Worm (Caenorhabditis elegans): ENCODE results near the gene C05C10.5.

The C05C10.5 gene

DNA sequence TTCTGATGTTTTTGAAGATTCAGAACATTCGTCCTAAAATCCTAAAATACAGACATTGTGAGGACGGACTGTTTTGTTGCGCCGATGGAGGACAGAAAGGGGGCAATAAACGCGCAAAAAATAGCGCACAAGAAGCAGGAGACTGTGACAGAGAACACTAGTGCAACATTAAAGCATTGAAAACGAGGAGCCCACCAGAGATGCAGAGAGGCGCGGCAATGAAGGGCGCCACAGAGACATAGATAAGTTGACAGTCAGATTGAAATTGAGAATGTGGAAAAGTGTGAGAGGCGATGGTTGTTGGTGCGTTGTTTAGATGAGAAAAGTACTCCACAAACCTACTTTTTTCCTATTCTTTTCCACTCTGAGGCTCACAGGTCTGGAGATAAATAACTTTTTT is 36.1 kb downstream of the C05C10.5 start, which contains the start of gene aakg-5:
TSS of gene aakg-5 (minus strand) at position 159 of the 400 bp plus-strand sequence.
- no peak for TF ChIP-seq aly-1 (tag; optimal IDR thresholded peaks at IDR 0.05)
- TF ChIP-seq ama-1 (optimal IDR thresholded peaks at IDR 0.05), result no peak

DNA sequence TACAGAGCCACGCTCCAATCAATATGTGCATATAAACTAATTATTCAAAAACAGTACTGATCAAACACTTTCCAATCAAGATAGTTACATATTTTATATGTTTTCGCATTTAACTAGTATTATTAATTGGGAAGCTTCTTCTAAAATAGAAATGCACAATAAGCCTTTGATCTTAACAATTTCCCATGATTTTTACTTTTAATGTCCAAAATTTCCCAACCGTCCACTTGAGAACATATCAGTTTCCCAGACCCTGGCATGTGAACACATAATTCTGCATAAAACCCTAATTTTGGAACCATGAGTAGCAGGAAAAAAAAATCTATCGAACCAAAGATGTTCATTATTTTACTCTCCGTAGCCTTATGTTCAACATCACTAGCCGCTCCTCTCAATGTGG is 37.6 kb downstream of the C05C10.5 start, which contains the start of gene R53.8:
TSS of gene R53.8 (plus strand) at position 301 of the 400 bp plus-strand sequence.
- TF ChIP-seq F13C5.2 (tag; optimal IDR thresholded peaks at IDR 0.05) (no peak), sea-1 (GFP tag; conservative IDR thresholded peaks at IDR 0.05) (no peak), flt-1 (GFP tag; IDR thresholded peaks at IDR 0.05) (no peak), B0310.2 (tag; optimal IDR thresholded peaks at IDR 0.05) (no peak), hnd-1 (tag; optimal IDR thresholded peaks at IDR 0.05) (no peak), hmg-4 (GFP tag; optimal IDR thresholded peaks at IDR 0.05) (no peak), hmbx-1 (tag; optimal IDR thresholded peaks at IDR 0.05) (no peak), tra-4 (tag; optimal IDR thresholded peaks at IDR 0.05) (no peak), tbx-11 (GFP tag; IDR thresholded peaks at IDR 0.05) (no peak), ceh-36 (tag; optimal IDR thresholded peaks at IDR 0.05) (no peak), scrt-1 (GFP tag; IDR thresholded peaks at IDR 0.05) (no peak), tbx-37 (GFP tag; conservative IDR thresholded peaks at IDR 0.05) (no peak), pes-1 (GFP tag; IDR thresholded peaks at IDR 0.05) (no peak)

DNA sequence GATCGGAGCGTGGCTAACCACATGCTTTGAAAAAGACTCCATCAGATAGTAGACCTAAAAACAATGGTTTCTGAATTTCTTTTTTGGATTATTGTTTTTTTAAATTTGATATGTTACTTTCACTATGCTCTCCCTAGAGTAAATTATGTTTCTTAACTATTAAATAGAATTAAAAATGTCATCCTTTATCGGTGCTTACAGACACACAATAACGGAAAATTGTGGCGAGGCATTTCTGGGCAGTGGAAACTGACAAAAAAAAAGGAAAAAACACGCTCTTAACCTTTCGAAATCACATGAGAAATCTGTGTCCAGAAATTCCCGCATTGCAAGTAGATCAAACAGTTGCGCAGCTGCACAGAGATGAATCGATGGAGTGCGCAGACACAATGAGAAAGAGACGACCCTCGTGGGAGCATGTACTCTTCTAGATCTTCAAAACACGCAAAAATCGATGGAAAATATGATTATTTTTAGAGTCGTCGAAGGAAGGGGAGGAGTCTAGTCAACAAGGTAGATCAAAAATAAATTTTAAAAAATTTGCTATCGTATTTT is 41.3 kb downstream of the C05C10.5 start, which contains the start of gene ZK892.6:
TSS of gene ZK892.6 (minus strand) at position 51 of the 555 bp plus-strand sequence.
- TF ChIP-seq pes-1 (GFP tag; IDR thresholded peaks at IDR 0.05) (no peak), scrt-1 (GFP tag; IDR thresholded peaks at IDR 0.05) (no peak), ets-7 (tag; optimal IDR thresholded peaks at IDR 0.05) (no peak), F13C5.2 (tag; optimal IDR thresholded peaks at IDR 0.05) (no peak)

DNA sequence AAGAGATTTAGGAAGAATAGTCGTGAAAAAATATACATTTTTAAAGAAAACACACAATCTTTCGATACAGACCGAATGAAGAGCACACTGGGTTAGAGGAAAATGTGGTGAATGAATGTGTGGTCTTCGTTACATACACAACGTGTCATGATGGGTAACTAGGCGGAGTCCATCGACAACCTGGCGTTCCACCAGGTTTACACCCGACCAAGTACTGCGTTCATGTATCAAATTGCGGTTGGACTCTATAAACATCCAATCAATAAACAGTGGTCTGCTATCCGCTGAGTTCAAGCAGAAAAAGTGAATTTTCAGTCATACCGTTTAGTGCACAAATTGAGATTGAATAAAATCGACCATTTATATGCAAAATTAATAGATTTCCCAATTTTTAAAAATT is 42.9 kb downstream of the C05C10.5 start, which contains the start of gene sdz-38:
TSS of gene sdz-38 (minus strand) at position 101 of the 400 bp plus-strand sequence.
- no peak for TF ChIP-seq ceh-13 (GFP tag; optimal IDR thresholded peaks at IDR 0.05)
- no peak for TF ChIP-seq pes-1 (GFP tag; IDR thresholded peaks at IDR 0.05)
- no peak for TF ChIP-seq aly-1 (tag; optimal IDR thresholded peaks at IDR 0.05)
- no peak for TF ChIP-seq hmg-4 (GFP tag; optimal IDR thresholded peaks at IDR 0.05)

DNA sequence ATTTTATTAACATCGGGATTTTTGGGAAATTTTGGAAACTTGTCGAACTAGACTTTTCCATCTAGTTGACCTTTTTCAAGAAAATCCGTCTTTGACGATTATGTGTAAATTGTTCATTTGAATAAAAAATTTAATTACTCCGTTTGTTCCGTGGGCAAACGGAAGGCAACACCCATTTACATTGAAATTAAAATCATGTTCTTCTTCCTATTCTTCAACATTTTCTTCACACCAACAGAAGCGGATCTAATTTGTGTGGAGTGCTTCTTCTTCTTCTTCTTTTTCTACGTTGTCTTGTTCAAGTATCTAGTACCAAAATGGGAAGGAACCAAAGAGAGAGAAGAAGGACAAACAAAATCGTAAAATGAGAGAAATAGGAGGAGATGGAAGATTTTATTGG is 43.6 kb downstream of the C05C10.5 start:
- TF ChIP-seq ets-7 (tag; optimal IDR thresholded peaks at IDR 0.05), result no peak
- no peak for TF ChIP-seq sea-1 (GFP tag; conservative IDR thresholded peaks at IDR 0.05)
- TF ChIP-seq flt-1 (GFP tag; IDR thresholded peaks at IDR 0.05), result no peak
- no peak for TF ChIP-seq scrt-1 (GFP tag; IDR thresholded peaks at IDR 0.05)
- TF ChIP-seq pes-1 (GFP tag; IDR thresholded peaks at IDR 0.05), result no peak
- TF ChIP-seq F13C5.2 (tag; optimal IDR thresholded peaks at IDR 0.05), result no peak
- no peak for TF ChIP-seq tbx-37 (GFP tag; conservative IDR thresholded peaks at IDR 0.05)
- TF ChIP-seq tra-4 (tag; optimal IDR thresholded peaks at IDR 0.05), result no peak
- no peak for TF ChIP-seq ceh-36 (tag; optimal IDR thresholded peaks at IDR 0.05)
- no peak for TF ChIP-seq ama-1 (optimal IDR thresholded peaks at IDR 0.05)
- TF ChIP-seq hmbx-1 (tag; optimal IDR thresholded peaks at IDR 0.05), result no peak
- TF ChIP-seq aly-1 (tag; optimal IDR thresholded peaks at IDR 0.05), result no peak
- TF ChIP-seq hmg-4 (GFP tag; optimal IDR thresholded peaks at IDR 0.05), result no peak

DNA sequence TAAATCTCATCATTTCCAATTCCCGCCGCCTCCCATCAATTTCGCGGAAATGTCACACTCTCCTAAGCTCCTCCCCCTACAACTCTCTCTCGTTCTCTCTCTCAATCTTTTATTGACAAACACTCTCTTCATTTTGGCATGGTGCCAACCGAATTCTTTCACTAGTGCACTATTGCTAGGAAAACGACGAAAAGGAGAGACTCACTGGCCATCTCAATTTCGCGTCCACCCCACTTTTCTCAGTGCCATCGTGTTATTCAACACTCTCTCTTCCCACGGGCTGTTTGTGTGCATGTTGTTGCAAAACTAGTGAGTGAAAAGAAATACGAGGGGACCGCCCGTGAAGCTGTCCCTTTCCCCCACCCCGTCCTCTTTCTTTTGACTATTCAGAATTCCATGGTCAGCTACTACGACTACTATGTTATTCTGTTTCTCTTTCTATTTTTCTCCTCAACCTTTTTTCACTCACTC is 46.1 kb downstream of the C05C10.5 start:
- TF ChIP-seq F13C5.2 (tag; optimal IDR thresholded peaks at IDR 0.05) (peak; percentile 49), hmg-4 (GFP tag; optimal IDR thresholded peaks at IDR 0.05) (peak; percentile 47), tbx-37 (GFP tag; conservative IDR thresholded peaks at IDR 0.05) (no peak)

DNA sequence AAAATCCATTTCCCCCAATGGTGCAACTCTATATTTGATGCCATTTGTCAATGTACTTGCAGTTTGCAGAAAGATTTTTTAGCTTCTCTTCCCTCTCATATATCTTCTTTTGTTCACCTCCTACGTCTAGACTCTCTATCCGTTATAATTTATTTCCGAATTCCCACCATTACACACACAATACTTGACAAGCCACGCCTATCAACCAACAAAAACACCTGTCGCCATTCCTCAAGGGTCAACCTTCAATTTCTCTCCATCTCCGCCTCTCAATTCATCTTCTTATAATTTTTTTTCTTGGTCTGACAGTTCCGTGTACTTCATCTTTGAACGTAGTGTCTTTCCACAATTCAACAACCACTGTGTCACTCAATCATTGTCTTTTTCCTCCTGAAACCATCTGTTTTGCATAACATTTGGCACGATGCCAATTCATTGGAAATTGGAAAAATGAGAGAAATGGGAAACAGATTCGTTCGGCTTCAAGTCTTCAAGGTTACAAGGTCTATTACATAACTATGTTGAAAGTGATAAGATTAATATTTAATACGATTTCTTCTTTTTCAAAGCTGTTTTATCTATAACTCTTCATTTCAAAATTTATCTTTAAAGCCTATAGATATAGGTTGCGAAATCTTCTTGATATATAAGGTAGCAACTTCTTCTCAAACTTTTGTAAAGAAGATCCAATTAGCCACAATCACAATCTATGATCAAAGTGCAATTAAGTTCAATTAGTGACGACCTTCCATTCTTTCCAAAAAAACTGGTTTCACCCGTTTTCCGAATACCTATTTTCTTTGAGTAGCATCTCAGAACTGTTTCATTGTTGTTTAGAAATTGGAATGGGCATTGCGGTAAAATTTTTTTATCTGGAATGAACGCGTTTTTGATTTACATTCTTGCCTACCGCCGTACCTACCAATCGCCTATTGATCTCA is 48.1 kb downstream of the C05C10.5 start:
- no peak for TF ChIP-seq ceh-36 (tag; optimal IDR thresholded peaks at IDR 0.05)
- TF ChIP-seq ets-7 (tag; optimal IDR thresholded peaks at IDR 0.05), result no peak
- no peak for TF ChIP-seq pes-1 (GFP tag; IDR thresholded peaks at IDR 0.05)
- no peak for TF ChIP-seq ceh-13 (GFP tag; optimal IDR thresholded peaks at IDR 0.05)
- no peak for TF ChIP-seq scrt-1 (GFP tag; IDR thresholded peaks at IDR 0.05)
- TF ChIP-seq tra-4 (tag; optimal IDR thresholded peaks at IDR 0.05), result no peak
- TF ChIP-seq B0310.2 (tag; optimal IDR thresholded peaks at IDR 0.05), result no peak
- no peak for TF ChIP-seq ama-1 (optimal IDR thresholded peaks at IDR 0.05)
- no peak for TF ChIP-seq hmbx-1 (tag; optimal IDR thresholded peaks at IDR 0.05)

DNA sequence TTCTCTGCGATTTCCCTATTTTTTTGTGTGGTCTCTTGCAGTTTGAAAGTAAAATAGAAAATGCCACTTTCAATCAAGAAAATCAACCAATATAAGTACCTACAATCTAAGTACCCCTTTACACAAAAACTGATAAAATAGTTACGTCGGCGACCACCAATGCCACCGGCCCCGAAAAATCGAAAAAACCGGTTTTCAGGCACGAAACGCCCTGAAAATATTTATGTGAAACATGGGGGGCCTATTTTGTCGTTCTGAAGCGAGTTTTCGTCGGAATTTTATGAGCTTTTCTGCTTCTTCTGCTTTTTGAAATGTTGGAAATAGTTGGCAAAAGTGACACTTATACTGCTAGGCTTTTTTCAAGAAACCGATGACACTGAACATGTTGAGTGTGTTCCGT is 49.8 kb downstream of the C05C10.5 start:
- no peak for TF ChIP-seq tbx-11 (GFP tag; IDR thresholded peaks at IDR 0.05)
- no peak for TF ChIP-seq hmg-4 (GFP tag; optimal IDR thresholded peaks at IDR 0.05)
- no peak for TF ChIP-seq ceh-13 (GFP tag; optimal IDR thresholded peaks at IDR 0.05)
- TF ChIP-seq tbx-37 (GFP tag; conservative IDR thresholded peaks at IDR 0.05), result no peak
- no peak for TF ChIP-seq pes-1 (GFP tag; IDR thresholded peaks at IDR 0.05)
- TF ChIP-seq flt-1 (GFP tag; IDR thresholded peaks at IDR 0.05), result no peak
- no peak for TF ChIP-seq ceh-36 (tag; optimal IDR thresholded peaks at IDR 0.05)
- no peak for TF ChIP-seq B0310.2 (tag; optimal IDR thresholded peaks at IDR 0.05)
- TF ChIP-seq F13C5.2 (tag; optimal IDR thresholded peaks at IDR 0.05), result no peak
- no peak for TF ChIP-seq hnd-1 (tag; optimal IDR thresholded peaks at IDR 0.05)
- TF ChIP-seq aly-1 (tag; optimal IDR thresholded peaks at IDR 0.05), result no peak
- TF ChIP-seq sea-1 (GFP tag; conservative IDR thresholded peaks at IDR 0.05), result no peak
- no peak for TF ChIP-seq ama-1 (optimal IDR thresholded peaks at IDR 0.05)
